Fruit fly (Drosophila melanogaster) whole organism, embryonic: Measurements from ENCODE around the gene CG7408.

Experiments
- Abd-B ChIP-seq: fragments of 200-800 bp; sonication (Bioruptor generic); optimal IDR thresholded peaks from 2 replicates; lab custom pipeline; 2018; ENCODE audit warnings: missing biosample characterization, mild to moderate bottlenecking, missing genetic modification characterization, moderate library complexity
- B-H2 ChIP-seq: fragments of 200-800 bp; sonication (Bioruptor generic); optimal IDR thresholded peaks from 2 replicates; lab custom pipeline; 2018; ENCODE audit warnings: missing biosample characterization, mild to moderate bottlenecking, missing genetic modification characterization
- CG10431 ChIP-seq: fragments of 200-800 bp; sonication (Bioruptor generic); optimal IDR thresholded peaks from 3 replicates; lab custom pipeline; 2018; ENCODE audit warnings: missing biosample characterization, mild to moderate bottlenecking, missing genetic modification characterization
- CG10979 ChIP-seq: fragments of 200-800 bp; sonication (Bioruptor generic); optimal IDR thresholded peaks from 2 replicates; lab custom pipeline; 2018; ENCODE audit warnings: missing biosample characterization, mild to moderate bottlenecking, missing genetic modification characterization, moderate library complexity
- CG11456 ChIP-seq: fragments of 200-800 bp; sonication (Bioruptor generic); IDR thresholded peaks from 3 replicates; pipeline ENCODE4 v1.3.6; 2022; ENCODE audit warnings: missing biosample characterization, missing genetic modification characterization
- CG1233 ChIP-seq: fragments of 200-800 bp; sonication (Bioruptor generic); optimal IDR thresholded peaks from 4 replicates; lab custom pipeline; 2018; ENCODE audit warnings: missing biosample characterization, mild to moderate bottlenecking, missing genetic modification characterization
- CG17359 ChIP-seq: fragments of 200-800 bp; sonication (Bioruptor generic); optimal IDR thresholded peaks from 3 replicates; lab custom pipeline; 2018; ENCODE audit warnings: missing biosample characterization, mild to moderate bottlenecking, missing genetic modification characterization, moderate library complexity
- CG2712 ChIP-seq: fragments of 200-800 bp; optimal IDR thresholded peaks from 3 replicates; lab custom pipeline; 2019; ENCODE audit warnings: missing biosample characterization, mild to moderate bottlenecking, missing genetic modification characterization, moderate library complexity
- CG33557 ChIP-seq: fragments of 200-800 bp; sonication (Bioruptor generic); optimal IDR thresholded peaks from 2 replicates; lab custom pipeline; 2019; ENCODE audit warnings: missing biosample characterization, mild to moderate bottlenecking, missing genetic modification characterization, moderate library complexity
- CG42726 ChIP-seq: fragments of 200-800 bp; sonication (Bioruptor generic); IDR thresholded peaks from 2 replicates; pipeline ENCODE4 v1.3.6; 2022; ENCODE audit warnings: missing biosample characterization, missing genetic modification characterization; ENCODE audit not compliant: partially characterized antibody
- CG4360 ChIP-seq: fragments of 200-800 bp; sonication (Bioruptor generic); IDR thresholded peaks from 2 replicates; pipeline ENCODE4 v1.3.6; 2022; ENCODE audit warnings: missing biosample characterization, missing genetic modification characterization
- CG4617 ChIP-seq: fragments of 200-800 bp; sonication (Bioruptor generic); optimal IDR thresholded peaks from 3 replicates; lab custom pipeline; 2016; ENCODE audit warnings: missing biosample characterization, missing genetic modification characterization, borderline replicate concordance
- CG9437 ChIP-seq: fragments of 200-800 bp; sonication (Bioruptor generic); optimal IDR thresholded peaks from 2 replicates; lab custom pipeline; 2018; ENCODE audit warnings: missing biosample characterization, mild to moderate bottlenecking, missing genetic modification characterization
- CG9609 ChIP-seq: fragments of 200-800 bp; sonication (Bioruptor generic); optimal IDR thresholded peaks from 3 replicates; lab custom pipeline; 2016; ENCODE audit warnings: missing biosample characterization, missing genetic modification characterization
- CTCF ChIP-seq: fragments of 200-800 bp; sonication (Bioruptor generic); optimal IDR thresholded peaks from 2 replicates; lab custom pipeline; 2017; ENCODE audit warnings: missing biosample characterization, mild to moderate bottlenecking, missing genetic modification characterization, moderate library complexity
- Dll ChIP-seq: fragments of 200-800 bp; sonication (Bioruptor generic); IDR thresholded peaks from 4 replicates; pipeline ENCODE4 v1.3.6; 2022; ENCODE audit warnings: missing biosample characterization, missing genetic modification characterization; ENCODE audit not compliant: partially characterized antibody
- Doc2 ChIP-seq: fragments of 200-800 bp; sonication (Bioruptor generic); IDR thresholded peaks from 2 replicates; pipeline ENCODE4 v1.3.6; 2022; ENCODE audit warnings: missing biosample characterization, missing genetic modification characterization
- Doc3 ChIP-seq: fragments of 200-800 bp; sonication (Bioruptor generic); IDR thresholded peaks from 3 replicates; pipeline ENCODE4 v1.3.6; 2022; ENCODE audit warnings: missing biosample characterization, missing genetic modification characterization; ENCODE audit not compliant: partially characterized antibody
- Drgx ChIP-seq: fragments of 200-800 bp; sonication (Bioruptor generic); IDR thresholded peaks from 2 replicates; pipeline ENCODE4 v1.3.6; 2022; ENCODE audit warnings: missing biosample characterization, missing genetic modification characterization
- HLH4C ChIP-seq: fragments of 200-800 bp; sonication (Bioruptor generic); IDR thresholded peaks from 3 replicates; pipeline ENCODE4 v1.3.6; 2022; ENCODE audit warnings: missing biosample characterization, missing genetic modification characterization; ENCODE audit not compliant: partially characterized antibody
- HLHmδ ChIP-seq: fragments of 200-800 bp; sonication (Bioruptor generic); optimal IDR thresholded peaks from 2 replicates; lab custom pipeline; 2018; ENCODE audit warnings: missing biosample characterization, mild to moderate bottlenecking, missing genetic modification characterization, moderate library complexity
- Hr3 ChIP-seq: fragments of 200-800 bp; sonication (Bioruptor generic); optimal IDR thresholded peaks from 3 replicates; lab custom pipeline; 2016; ENCODE audit warnings: missing biosample characterization, missing genetic modification characterization
- Meics ChIP-seq: fragments of 200-800 bp; sonication (Bioruptor generic); optimal IDR thresholded peaks from 2 replicates; lab custom pipeline; 2017; ENCODE audit warnings: missing biosample characterization, mild to moderate bottlenecking, missing genetic modification characterization
- NFAT ChIP-seq: fragments of 200-800 bp; sonication (Bioruptor generic); IDR thresholded peaks from 2 replicates; pipeline ENCODE4 v1.3.6; 2022; ENCODE audit warnings: missing biosample characterization, missing genetic modification characterization
- Oli ChIP-seq: fragments of 200-800 bp; sonication (Bioruptor generic); optimal IDR thresholded peaks from 2 replicates; lab custom pipeline; 2018; ENCODE audit warnings: missing biosample characterization, mild to moderate bottlenecking, missing genetic modification characterization, moderate library complexity
- Ptx1 ChIP-seq: fragments of 200-800 bp; sonication (Bioruptor generic); IDR thresholded peaks from 2 replicates; pipeline ENCODE4 v1.3.6; 2022; ENCODE audit warnings: missing biosample characterization, missing genetic modification characterization
- ara ChIP-seq: fragments of 200-800 bp; sonication (Bioruptor generic); IDR thresholded peaks from 2 replicates; pipeline ENCODE4 v1.3.6; 2022; ENCODE audit warnings: missing biosample characterization, missing genetic modification characterization
- corto ChIP-seq: fragments of 200-800 bp; sonication (Bioruptor generic); optimal IDR thresholded peaks from 2 replicates; lab custom pipeline; 2016; ENCODE audit warnings: missing biosample characterization, mild to moderate bottlenecking, missing genetic modification characterization, moderate library complexity
- croc ChIP-seq: fragments of 200-800 bp; sonication (Bioruptor generic); conservative IDR thresholded peaks from 3 replicates; pipeline ENCODE4 v1.3.6; 2022; ENCODE audit warnings: missing biosample characterization, missing genetic modification characterization
- en ChIP-seq: fragments of 200-800 bp; sonication (Bioruptor generic); optimal IDR thresholded peaks from 2 replicates; lab custom pipeline; 2016; ENCODE audit warnings: missing biosample characterization, missing genetic modification characterization
- eyg ChIP-seq: fragments of 200-800 bp; sonication (Bioruptor generic); optimal IDR thresholded peaks from 3 replicates; lab custom pipeline; 2016; ENCODE audit warnings: missing biosample characterization, missing genetic modification characterization
- fu2 ChIP-seq: fragments of 200-800 bp; sonication (Bioruptor generic); optimal IDR thresholded peaks from 2 replicates; lab custom pipeline; 2016; ENCODE audit warnings: missing biosample characterization, missing genetic modification characterization
- inv ChIP-seq: fragments of 200-800 bp; sonication (Bioruptor generic); IDR thresholded peaks from 2 replicates; pipeline ENCODE4 v1.3.6; 2022; ENCODE audit warnings: missing biosample characterization, missing genetic modification characterization; ENCODE audit not compliant: partially characterized antibody
- jigr1 ChIP-seq: fragments of 200-800 bp; sonication (Bioruptor generic); IDR thresholded peaks from 3 replicates; pipeline ENCODE4 v1.3.6; 2022; ENCODE audit warnings: missing biosample characterization, missing genetic modification characterization
- knrl ChIP-seq: fragments of 200-800 bp; sonication (Bioruptor generic); IDR thresholded peaks from 3 replicates; pipeline ENCODE4 v1.3.6; 2022; ENCODE audit warnings: missing biosample characterization, missing genetic modification characterization; ENCODE audit not compliant: partially characterized antibody
- lmd ChIP-seq: fragments of 200-800 bp; sonication (Bioruptor generic); IDR thresholded peaks from 2 replicates; pipeline ENCODE4 v1.3.6; 2022; ENCODE audit warnings: missing biosample characterization, missing genetic modification characterization
- mld ChIP-seq: fragments of 200-800 bp; sonication (Bioruptor generic); IDR thresholded peaks from 3 replicates; pipeline ENCODE4 v1.3.6; 2022; ENCODE audit warnings: missing biosample characterization, missing genetic modification characterization; ENCODE audit not compliant: partially characterized antibody
- nom ChIP-seq: fragments of 200-800 bp; sonication (Bioruptor generic); optimal IDR thresholded peaks from 2 replicates; lab custom pipeline; 2017; ENCODE audit warnings: missing biosample characterization, missing genetic modification characterization, mild to moderate bottlenecking, moderate library complexity, missing genetic modification reagents
- pfk ChIP-seq: fragments of 200-800 bp; sonication (Bioruptor generic); optimal IDR thresholded peaks from 2 replicates; lab custom pipeline; 2018; ENCODE audit warnings: missing biosample characterization, mild to moderate bottlenecking, missing genetic modification characterization, moderate library complexity
- sc ChIP-seq, 3 experiments: fragments of >200 bp in 2 of 3; fragments of 200-800 bp in 1 of 3; sonication (Bioruptor generic) in 1 of 3; optimal IDR thresholded peaks; 2 replicates in 2 of 3; 3 replicates in 1 of 3; lab custom pipeline; 2017; ENCODE audit warnings: mild to moderate bottlenecking in 1 of 3, missing biosample characterization in 1 of 3, missing genetic modification characterization in 1 of 3, missing genetic modification reagents in 1 of 3
- schlank ChIP-seq: fragments of 200-800 bp; sonication (Bioruptor generic); optimal IDR thresholded peaks from 2 replicates; lab custom pipeline; 2018; ENCODE audit warnings: missing biosample characterization, mild to moderate bottlenecking, missing genetic modification characterization
- tll ChIP-seq, 2 experiments: fragments of 200-800 bp in 1 of 2; fragments of >200 bp in 1 of 2; sonication (Bioruptor generic) in 1 of 2; optimal IDR thresholded peaks; 2 replicates each; lab custom pipeline; 2017 to 2019; ENCODE audit warnings: missing biosample characterization in 2 of 2, missing genetic modification characterization in 2 of 2, mild to moderate bottlenecking in 1 of 2, moderate library complexity in 1 of 2
- trem ChIP-seq: fragments of 200-800 bp; optimal IDR thresholded peaks from 3 replicates; lab custom pipeline; 2019; ENCODE audit warnings: missing biosample characterization, mild to moderate bottlenecking, missing genetic modification characterization, moderate library complexity
- tx ChIP-seq: fragments of 200-800 bp; sonication (Bioruptor generic); optimal IDR thresholded peaks from 2 replicates; lab custom pipeline; 2016; ENCODE audit warnings: missing biosample characterization, missing genetic modification characterization
- vnd ChIP-seq: fragments of 200-800 bp; sonication (Bioruptor generic); IDR thresholded peaks from 3 replicates; pipeline ENCODE4 v1.3.6; 2022; ENCODE audit warnings: missing biosample characterization, missing genetic modification characterization; ENCODE audit not compliant: partially characterized antibody
- zen ChIP-seq: fragments of 200-800 bp; sonication (Bioruptor generic); optimal IDR thresholded peaks from 3 replicates; lab custom pipeline; 2018; ENCODE audit warnings: missing biosample characterization, mild to moderate bottlenecking, missing genetic modification characterization, moderate library complexity
- zfh1 ChIP-seq: fragments of 200-800 bp; sonication (Bioruptor generic); IDR thresholded peaks from 3 replicates; pipeline ENCODE4 v1.3.6; 2022; ENCODE audit warnings: missing biosample characterization, missing genetic modification characterization

Gene CG7408

DNA sequence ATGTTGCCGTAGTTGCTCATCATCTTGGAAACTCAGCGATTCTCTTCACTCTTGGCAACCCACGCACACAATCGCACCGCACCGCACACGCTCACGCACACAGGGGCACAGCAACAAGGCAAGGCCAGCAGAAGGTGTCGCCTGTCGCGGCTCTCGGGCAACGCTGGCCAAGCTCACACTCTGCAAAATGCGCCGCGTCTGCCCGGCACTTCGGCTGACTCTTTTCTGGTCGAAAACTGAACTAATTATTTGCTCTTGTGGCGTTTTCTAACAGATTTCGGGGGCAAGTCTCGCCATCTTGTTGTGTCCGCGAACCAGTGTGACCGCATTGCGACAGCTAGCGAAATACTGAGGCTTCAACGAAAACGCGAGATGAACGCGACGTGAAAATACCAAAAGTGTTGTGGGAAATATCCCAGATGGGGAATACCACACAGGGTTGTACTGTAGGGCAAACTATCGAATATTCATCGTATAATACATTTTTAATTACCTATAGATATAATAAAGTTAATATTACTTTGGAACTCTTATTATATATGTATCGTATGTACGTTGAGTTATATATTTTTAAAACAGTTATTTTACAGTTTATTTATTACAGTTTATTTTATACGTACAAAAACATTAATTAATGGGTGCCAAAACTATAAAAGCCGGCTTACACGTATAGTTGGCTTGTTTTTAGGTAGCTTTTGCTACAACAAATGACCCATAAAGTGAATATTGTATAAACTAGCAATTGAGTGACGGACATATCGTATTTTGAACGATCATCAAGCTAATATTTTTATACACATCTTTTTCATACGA is 32.5 kb upstream of the CG7408 start, which contains the start of the genes MED19 and CG7430 (continued):
- no peak for TF ChIP-seq en (GFP tag; lab: Kevin White, UChicago)
- peak; percentile 20 for TF ChIP-seq CG9437 (GFP tag; lab: Kevin White, UChicago)
- TF ChIP-seq CG4360 (GFP tag; lab: Robert Waterston, UW) = peak; percentile 28
- no peak for TF ChIP-seq B-H2 (GFP tag; lab: Kevin White, UChicago)
- no peak for TF ChIP-seq Doc2 (GFP tag; lab: Robert Waterston, UW)
- TF ChIP-seq jigr1 = no peak
- no peak for TF ChIP-seq ara (GFP tag; lab: Robert Waterston, UW)
- TF ChIP-seq CG42726 = peak; percentile 49; the same call in 1 of the 2 replicates
- TF ChIP-seq Abd-B (GFP tag; lab: Kevin White, UChicago) = peak; percentile 62
- peak; percentile 48 for TF ChIP-seq HLH4C (GFP tag; lab: Robert Waterston, UW)
- no peak for TF ChIP-seq Hr3
- TF ChIP-seq croc (GFP tag; lab: Robert Waterston, UW) = no peak
- TF ChIP-seq CG10431 (GFP tag; lab: Kevin White, UChicago) = peak; percentile 33
- peak; percentile 79 for TF ChIP-seq CG4617 (GFP tag; lab: Kevin White, UChicago)
- peak; percentile 17; the same call in 1 of the 2 replicates for TF ChIP-seq Ptx1 (GFP tag; lab: Robert Waterston, UW)
- no peak for TF ChIP-seq pfk (GFP tag; lab: Kevin White, UChicago)
- peak in 1 of 2 experiments; percentile 25 for TF ChIP-seq tll (GFP tag; optimal IDR thresholded peaks at IDR 0.05; lab: Kevin White, UChicago)
- TF ChIP-seq mld (GFP tag; lab: Robert Waterston, UW) = 0 out of 3 replicates have a peak, but pooled peaks have one; percentile 50
- TF ChIP-seq eyg (GFP tag; lab: Kevin White, UChicago) = no peak
- peak; percentile 26 for TF ChIP-seq CG2712 (tag; lab: Kevin White, UChicago)
- TF ChIP-seq CG10979 (tag; lab: Kevin White, UChicago) = peak; percentile 27
- TF ChIP-seq inv (GFP tag; lab: Robert Waterston, UW) = 0 out of 2 replicates have a peak, but pooled peaks have one; percentile 11
- TF ChIP-seq trem (tag; lab: Kevin White, UChicago) = peak; percentile 36
- no peak for TF ChIP-seq CG11456 (GFP tag; lab: Robert Waterston, UW)
- TF ChIP-seq sc (optimal IDR thresholded peaks at IDR 0.05; lab: Kevin White, UChicago) = no peak
- TF ChIP-seq sc (GFP tag; optimal IDR thresholded peaks at IDR 0.05; lab: Kevin White, UChicago) = no peak
- peak; percentile 21 for TF ChIP-seq CG33557
- TF ChIP-seq Dll (GFP tag; lab: Robert Waterston, UW) = no peak; the same call in 1 of the 4 replicates
- TF ChIP-seq nom (GFP tag; lab: Kevin White, UChicago) = peak; percentile 70
- TF ChIP-seq vnd = no peak
- no peak for TF ChIP-seq schlank (tag; lab: Kevin White, UChicago)
- peak; percentile 55 for TF ChIP-seq NFAT
- TF ChIP-seq HLHmδ (GFP tag; lab: Kevin White, UChicago) = peak; percentile 59
- TF ChIP-seq tx (GFP tag; lab: Kevin White, UChicago) = no peak
- no peak for TF ChIP-seq CG9609 (GFP tag; lab: Kevin White, UChicago)
- TF ChIP-seq CG1233 (GFP tag; lab: Kevin White, UChicago) = no peak
- no peak for TF ChIP-seq Meics (GFP tag; lab: Kevin White, UChicago)
- TF ChIP-seq CTCF (GFP tag; lab: Kevin White, UChicago) = peak; percentile 17
- TF ChIP-seq zfh1 (GFP tag; lab: Robert Waterston, UW) = 0 out of 3 replicates have a peak, but pooled peaks have one; percentile 23
- no peak for TF ChIP-seq fu2 (GFP tag; lab: Kevin White, UChicago)
- TF ChIP-seq knrl (GFP tag; lab: Robert Waterston, UW) = peak; percentile 44; the same call in 2 of the 3 replicates
- no peak for TF ChIP-seq Oli (tag; lab: Kevin White, UChicago)
- TF ChIP-seq Drgx (GFP tag; lab: Robert Waterston, UW) = no peak
- TF ChIP-seq CG17359 (tag; lab: Kevin White, UChicago) = peak; percentile 12
- TF ChIP-seq Doc3 = peak; percentile 17; the same call in 2 of the 3 replicates
- no peak for TF ChIP-seq corto (GFP tag; lab: Kevin White, UChicago)
- no peak for TF ChIP-seq lmd (GFP tag; lab: Robert Waterston, UW)
- TF ChIP-seq zen (tag; lab: Kevin White, UChicago) = peak; percentile 61
